Worm (Caenorhabditis elegans) whole organism, L2 larva: ENCODE data around the gene ugt-39.

ENCODE experiments used
- F13H6.1 ChIP-seq: sonication (generic microtip); optimal IDR thresholded peaks from 2 replicates; lab custom pipeline; 2016; ENCODE audit warnings: missing genetic modification characterization, missing compliant biosample characterization
- R02D3.7 ChIP-seq: fragments of 150-350 bp; optimal IDR thresholded peaks from 2 replicates; lab custom pipeline; 2014; ENCODE audit warnings: missing biosample characterization, missing genetic modification characterization
- Y55F3AM.14 ChIP-seq: fragments of 200-800 bp; sonication (Bioruptor generic); optimal IDR thresholded peaks from 2 replicates; lab custom pipeline; 2018; ENCODE audit warnings: mild to moderate bottlenecking, missing genetic modification characterization, missing compliant biosample characterization
- ZK546.5 ChIP-seq: sonication (generic microtip); optimal IDR thresholded peaks from 2 replicates; lab custom pipeline; 2017; ENCODE audit warnings: missing biosample characterization, missing genetic modification characterization
- aly-2 ChIP-seq: fragments of 150-350 bp; optimal IDR thresholded peaks from 2 replicates; lab custom pipeline; 2014; ENCODE audit warnings: missing biosample characterization, missing genetic modification characterization
- ama-1 ChIP-seq: fragments of 150-350 bp; optimal IDR thresholded peaks from 2 replicates; lab custom pipeline; 2018; ENCODE audit warnings: inconsistent platforms
- blmp-1 ChIP-seq: sonication (generic microtip); optimal IDR thresholded peaks from 2 replicates; lab custom pipeline; 2017; ENCODE audit warnings: missing genetic modification characterization, mild to moderate bottlenecking, missing compliant biosample characterization, antibody characterized with exemption, moderate library complexity; ENCODE audit not compliant: insufficient read depth
- ceh-16 ChIP-seq: fragments of 150-350 bp; optimal IDR thresholded peaks from 2 replicates; lab custom pipeline; 2014; ENCODE audit warnings: missing biosample characterization, missing genetic modification characterization
- ceh-82 ChIP-seq: fragments of 150-350 bp; optimal IDR thresholded peaks from 2 replicates; lab custom pipeline; 2014; ENCODE audit warnings: missing biosample characterization, missing genetic modification characterization
- egl-27 ChIP-seq: sonication (generic microtip); optimal IDR thresholded peaks from 3 replicates; lab custom pipeline; 2017; ENCODE audit warnings: missing biosample characterization, missing genetic modification reagents, missing genetic modification characterization
- elt-3 ChIP-seq: sonication (generic microtip); optimal IDR thresholded peaks from 2 replicates; lab custom pipeline; 2017; ENCODE audit warnings: missing biosample characterization, missing genetic modification characterization
- gmeb-1 ChIP-seq: fragments of 150-350 bp; optimal IDR thresholded peaks from 2 replicates; lab custom pipeline; 2014; ENCODE audit warnings: missing biosample characterization, missing genetic modification characterization
- lin-11 ChIP-seq: fragments of 150-350 bp; sonication (generic microtip); optimal IDR thresholded peaks from 2 replicates; lab custom pipeline; 2014; ENCODE audit warnings: missing biosample characterization, missing genetic modification characterization, inconsistent platforms, mixed read lengths
- lin-39 ChIP-seq: fragments of 150-350 bp; optimal IDR thresholded peaks from 2 replicates; lab custom pipeline; 2014; ENCODE audit warnings: missing biosample characterization, missing genetic modification reagents, missing genetic modification characterization
- nhr-10 ChIP-seq: sonication (generic microtip); optimal IDR thresholded peaks from 2 replicates; lab custom pipeline; 2017; ENCODE audit warnings: missing biosample characterization, missing genetic modification characterization
- nhr-12 ChIP-seq: fragments of 150-350 bp; optimal IDR thresholded peaks from 2 replicates; lab custom pipeline; 2014; ENCODE audit warnings: missing biosample characterization, missing genetic modification characterization
- nhr-237 ChIP-seq: fragments of 150-350 bp; optimal IDR thresholded peaks from 2 replicates; lab custom pipeline; 2014; ENCODE audit warnings: missing biosample characterization, missing genetic modification characterization
- nhr-25 ChIP-seq: fragments of 150-350 bp; sonication (generic microtip); optimal IDR thresholded peaks from 3 replicates; lab custom pipeline; 2014; ENCODE audit warnings: missing biosample characterization, missing genetic modification characterization
- nhr-6 ChIP-seq: fragments of 150-350 bp; optimal IDR thresholded peaks from 2 replicates; lab custom pipeline; 2014; ENCODE audit warnings: missing biosample characterization, missing genetic modification characterization
- nhr-77 ChIP-seq: fragments of 150-350 bp; optimal IDR thresholded peaks from 2 replicates; lab custom pipeline; 2014; ENCODE audit warnings: missing biosample characterization, missing genetic modification characterization
- peb-1 ChIP-seq: fragments of 150-350 bp; optimal IDR thresholded peaks from 2 replicates; lab custom pipeline; 2014; ENCODE audit warnings: missing biosample characterization, missing genetic modification characterization
- sem-4 ChIP-seq: fragments of 150-350 bp; optimal IDR thresholded peaks from 2 replicates; lab custom pipeline; 2014; ENCODE audit warnings: missing biosample characterization, missing genetic modification reagents, missing genetic modification characterization
- sma-3 ChIP-seq: sonication (generic microtip); optimal IDR thresholded peaks from 2 replicates; lab custom pipeline; 2016; ENCODE audit warnings: missing genetic modification reagents, missing genetic modification characterization, missing compliant biosample characterization
- sma-9 ChIP-seq, 2 experiments: fragments of 150-350 bp in 1 of 2; sonication (generic microtip) in 1 of 2; optimal IDR thresholded peaks; 2 replicates each; lab custom pipeline; 2014 to 2016; ENCODE audit warnings: missing genetic modification characterization in 2 of 2, mild to moderate bottlenecking in 1 of 2, missing biosample characterization in 1 of 2, missing compliant biosample characterization in 1 of 2, missing genetic modification reagents in 1 of 2, moderate library complexity in 1 of 2
- snpc-4 ChIP-seq: fragments of 150-350 bp; optimal IDR thresholded peaks from 2 replicates; lab custom pipeline; 2014; ENCODE audit warnings: missing biosample characterization, missing genetic modification characterization
- unc-39 ChIP-seq: fragments of 150-350 bp; optimal IDR thresholded peaks from 2 replicates; lab custom pipeline; 2014; ENCODE audit warnings: missing biosample characterization, missing genetic modification characterization
- unc-55 ChIP-seq: fragments of 150-350 bp; sonication (generic microtip); optimal IDR thresholded peaks from 3 replicates; lab custom pipeline; 2014; ENCODE audit warnings: missing biosample characterization, missing genetic modification reagents, missing genetic modification characterization
- unc-62 ChIP-seq: fragments of 150-350 bp; optimal IDR thresholded peaks from 2 replicates; lab custom pipeline; 2014; ENCODE audit warnings: missing biosample characterization, missing genetic modification reagents, missing genetic modification characterization
- zag-1 ChIP-seq: fragments of 150-350 bp; optimal IDR thresholded peaks from 2 replicates; lab custom pipeline; 2014; ENCODE audit warnings: missing biosample characterization, missing genetic modification characterization
- ztf-1 ChIP-seq: fragments of 200-800 bp; sonication (Bioruptor generic); conservative IDR thresholded peaks from 2 replicates; pipeline ENCODE4 v1.3.6; 2022; ENCODE audit warnings: missing genetic modification characterization, missing compliant biosample characterization
- ztf-11 ChIP-seq: sonication (generic microtip); optimal IDR thresholded peaks from 2 replicates; lab custom pipeline; 2017; ENCODE audit warnings: missing biosample characterization, missing genetic modification characterization
- ztf-4 ChIP-seq: fragments of 150-350 bp; optimal IDR thresholded peaks from 2 replicates; lab custom pipeline; 2014; ENCODE audit warnings: missing biosample characterization, missing genetic modification characterization

ugt-39 gene

DNA sequence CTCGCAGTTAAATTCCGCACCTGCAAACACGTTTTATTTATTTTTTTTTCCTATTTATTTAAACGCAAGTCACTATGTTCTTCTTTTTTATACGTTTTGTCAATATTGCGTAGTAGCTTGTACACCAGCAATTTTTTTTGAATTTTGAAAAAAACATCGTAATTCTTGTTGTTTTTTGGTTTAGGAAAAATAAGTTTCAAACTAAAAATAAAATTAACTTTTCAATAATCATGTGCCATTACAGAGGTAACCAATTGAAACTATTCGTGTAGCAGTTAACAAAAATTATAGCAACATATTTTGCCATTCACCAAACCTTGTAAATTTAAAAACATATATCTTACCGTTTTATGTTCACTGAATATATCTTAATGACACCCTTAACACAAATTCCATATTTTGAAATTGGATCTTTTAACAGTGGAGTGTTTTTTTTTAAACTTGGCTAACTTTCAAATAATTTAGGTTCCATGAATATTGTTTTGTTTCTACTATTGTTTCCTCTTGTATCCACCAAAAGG lies 33.7 kb upstream of the ugt-39 start, which contains the start of gene lmd-5:
TSS of gene lmd-5 (plus strand) at position 471 of the 521 bp plus-strand sequence.
- TF ChIP-seq ama-1 (lab: Kevin White, UChicago) = no peak
- no peak for TF ChIP-seq nhr-25 (tag; lab: Kevin White, UChicago)
- TF ChIP-seq sem-4 (tag; lab: Kevin White, UChicago) = no peak
- TF ChIP-seq ztf-1 (GFP tag; lab: Robert Waterston, UW) = no peak

ce11 chrV:7123979-7124378 lies 33.0 kb upstream of the ugt-39 start:
- TF ChIP-seq elt-3 (tag; lab: Kevin White, UChicago) = no peak
- TF ChIP-seq ztf-1 (GFP tag; lab: Robert Waterston, UW) = no peak
- TF ChIP-seq unc-62 (GFP tag; lab: Kevin White, UChicago) = no peak

- no peak for TF ChIP-seq ztf-11 (tag; lab: Kevin White, UChicago)
- no peak for TF ChIP-seq unc-62 (GFP tag; lab: Kevin White, UChicago)
- TF ChIP-seq ztf-4 (tag; lab: Kevin White, UChicago) = no peak
- TF ChIP-seq sma-9 (GFP tag; optimal IDR thresholded peaks at IDR 0.05; lab: Kevin White, UChicago) = no peak
- no peak for TF ChIP-seq sma-9 (tag; optimal IDR thresholded peaks at IDR 0.05; lab: Kevin White, UChicago)
- TF ChIP-seq Y55F3AM.14 (GFP tag; lab: Kevin White, UChicago) = no peak
- TF ChIP-seq R02D3.7 = no peak
- no peak for TF ChIP-seq aly-2 (tag; lab: Kevin White, UChicago)
- TF ChIP-seq peb-1 (tag; lab: Kevin White, UChicago) = no peak
- no peak for TF ChIP-seq egl-27 (tag; lab: Kevin White, UChicago)
- TF ChIP-seq blmp-1 = no peak
- TF ChIP-seq ceh-82 (tag; lab: Kevin White, UChicago) = no peak
- TF ChIP-seq nhr-237 (tag; lab: Kevin White, UChicago) = no peak
- no peak for TF ChIP-seq snpc-4 (tag; lab: Kevin White, UChicago)
- TF ChIP-seq nhr-77 = no peak
- TF ChIP-seq lin-39 = no peak
- TF ChIP-seq ZK546.5 (tag; lab: Kevin White, UChicago) = no peak
- TF ChIP-seq nhr-10 (tag; lab: Kevin White, UChicago) = no peak
- no peak for TF ChIP-seq sma-3 (GFP tag; lab: Kevin White, UChicago)
- no peak for TF ChIP-seq zag-1 (tag; lab: Kevin White, UChicago)
- TF ChIP-seq, all 48 proteins: peak for 0
These were observed 27.5 kb upstream of the ugt-39 start, which contains the start of gene T01C4.8 for ce11 chrV:7129460-7129859. TSS of gene T01C4.8 (minus strand) at chrV:7129560.

ce11 chrV:7130974-7131373 lies 26.0 kb upstream of the ugt-39 start, which contains the start of gene srx-36:
TSS of gene srx-36 (minus strand) at chrV:7131074.
- TF ChIP-seq nhr-10 (tag; lab: Kevin White, UChicago) (no peak), nhr-25 (tag; lab: Kevin White, UChicago) (no peak), unc-39 (tag; lab: Kevin White, UChicago) (no peak)

- TF ChIP-seq lin-11 (tag; lab: Kevin White, UChicago) (no peak), nhr-77 (no peak), ztf-1 (GFP tag; lab: Robert Waterston, UW) (no peak), gmeb-1 (tag; lab: Kevin White, UChicago) (no peak), ceh-16 (tag; lab: Kevin White, UChicago) (no peak), F13H6.1 (tag; lab: Kevin White, UChicago) (no peak), nhr-12 (tag; lab: Kevin White, UChicago) (no peak), unc-55 (GFP tag; lab: Kevin White, UChicago) (no peak), unc-62 (GFP tag; lab: Kevin White, UChicago) (no peak), egl-27 (tag; lab: Kevin White, UChicago) (no peak), nhr-6 (tag; lab: Kevin White, UChicago) (no peak), R02D3.7 (no peak)
These were observed 24.7 kb upstream of the ugt-39 start, which contains the start of gene sre-10 for ce11 chrV:7132248-7132647. TSS of gene sre-10 (plus strand) at chrV:7132548.
